Worm (Caenorhabditis elegans): ENCODE data around the gene ubc-18.

ce11 chrIII:7073801-7074386, 5.5 kb upstream of the ubc-18 start, which contains the start of gene ZK418.5:
- TF ChIP-seq ama-1 (optimal IDR thresholded peaks at IDR 0.05) (no peak), nfya-1 (tag; optimal IDR thresholded peaks at IDR 0.05) (no peak), pqm-1 (tag; optimal IDR thresholded peaks at IDR 0.05) (no peak), eyg-1 (tag; optimal IDR thresholded peaks at IDR 0.05) (no peak), sox-4 (tag; optimal IDR thresholded peaks at IDR 0.05) (no peak), tbx-2 (tag; optimal IDR thresholded peaks at IDR 0.05) (no peak), fkh-6 (tag; optimal IDR thresholded peaks at IDR 0.05) (no peak), elt-2 (tag; optimal IDR thresholded peaks at IDR 0.05) (no peak), ceh-18 (tag; optimal IDR thresholded peaks at IDR 0.05) (no peak), unc-86 (tag; optimal IDR thresholded peaks at IDR 0.05) (no peak), hlh-30 (tag; optimal IDR thresholded peaks at IDR 0.05; ENCODE audit: insufficient read depth) (no peak)

Measured in whole organism, late embryonic.